Fruit fly (Drosophila melanogaster) whole organism, embryonic: Measurements from ENCODE around the gene Chchd2.
A peak's percentile ranks its signal among the peaks of the same experiment; 100 is the strongest.

Experiments
- Antp ChIP-seq: fragments of 200-800 bp; sonication (Bioruptor generic); optimal IDR thresholded peaks from 3 replicates; lab custom pipeline; 2016; ENCODE audit warnings: missing biosample characterization, missing genetic modification characterization
- Atf6 ChIP-seq: fragments of 200-800 bp; sonication (Bioruptor generic); IDR thresholded peaks from 2 replicates; pipeline ENCODE4 v1.3.6; 2022; ENCODE audit warnings: missing biosample characterization, missing genetic modification characterization
- Awh ChIP-seq: fragments of 200-800 bp; sonication (Bioruptor generic); IDR thresholded peaks from 2 replicates; pipeline ENCODE4, ENCODE4 v1.3.6; 2022; ENCODE audit warnings: missing biosample characterization, missing genetic modification characterization
- Bteb2 ChIP-seq: fragments of 200-800 bp; sonication (Bioruptor generic); optimal IDR thresholded peaks from 2 replicates; lab custom pipeline; 2016; ENCODE audit warnings: missing biosample characterization, missing genetic modification characterization
- CG1024 ChIP-seq: fragments of 200-800 bp; sonication (Bioruptor generic); IDR thresholded peaks from 2 replicates; pipeline ENCODE4 v1.3.6; 2022; ENCODE audit warnings: missing biosample characterization, missing genetic modification characterization
- CG10321 ChIP-seq: fragments of 200-800 bp; sonication (Bioruptor generic); IDR thresholded peaks from 2 replicates; pipeline ENCODE4 v1.3.6; 2022; ENCODE audit warnings: missing biosample characterization, missing genetic modification characterization
- CG11456 ChIP-seq: fragments of 200-800 bp; sonication (Bioruptor generic); IDR thresholded peaks from 3 replicates; pipeline ENCODE4 v1.3.6; 2022; ENCODE audit warnings: missing biosample characterization, missing genetic modification characterization
- CG11696 ChIP-seq: fragments of 200-800 bp; sonication (Bioruptor generic); IDR thresholded peaks from 2 replicates; pipeline ENCODE4 v1.3.6; 2022; ENCODE audit warnings: missing biosample characterization, missing genetic modification characterization
- CG11723 ChIP-seq: fragments of 200-800 bp; sonication (Bioruptor generic); optimal IDR thresholded peaks from 2 replicates; lab custom pipeline; 2017; ENCODE audit warnings: missing biosample characterization, mild to moderate bottlenecking, missing genetic modification characterization
- CG1233 ChIP-seq: fragments of 200-800 bp; sonication (Bioruptor generic); optimal IDR thresholded peaks from 4 replicates; lab custom pipeline; 2018; ENCODE audit warnings: missing biosample characterization, mild to moderate bottlenecking, missing genetic modification characterization
- CG12391 ChIP-seq: fragments of 200-800 bp; sonication (Bioruptor generic); optimal IDR thresholded peaks from 3 replicates; lab custom pipeline; 2018; ENCODE audit warnings: missing biosample characterization, mild to moderate bottlenecking, missing genetic modification characterization, moderate library complexity
- CG13894 ChIP-seq: fragments of 200-800 bp; sonication (Bioruptor generic); optimal IDR thresholded peaks from 3 replicates; lab custom pipeline; 2018; ENCODE audit warnings: missing biosample characterization, mild to moderate bottlenecking, missing genetic modification characterization, moderate library complexity
- CG15011 ChIP-seq: fragments of 200-800 bp; sonication (Bioruptor generic); optimal IDR thresholded peaks from 3 replicates; lab custom pipeline; 2018; ENCODE audit warnings: missing biosample characterization, mild to moderate bottlenecking, missing genetic modification characterization
- CG17912 ChIP-seq: fragments of 200-800 bp; sonication (Bioruptor generic); optimal IDR thresholded peaks from 2 replicates; lab custom pipeline; 2018; ENCODE audit warnings: missing biosample characterization, mild to moderate bottlenecking, missing genetic modification characterization
- CG31441 ChIP-seq: fragments of 200-800 bp; sonication (Bioruptor generic); IDR thresholded peaks from 2 replicates; pipeline ENCODE4 v1.3.6; 2022; ENCODE audit warnings: missing biosample characterization, missing genetic modification characterization
- CG32767 ChIP-seq: fragments of 200-800 bp; sonication (Bioruptor generic); IDR thresholded peaks from 2 replicates; pipeline ENCODE4 v1.3.6; 2022; ENCODE audit warnings: missing biosample characterization, missing genetic modification characterization
- CG3726 ChIP-seq: fragments of 200-800 bp; sonication (Bioruptor generic); IDR thresholded peaks from 3 replicates; pipeline ENCODE4, ENCODE4 v1.3.6; 2022; ENCODE audit warnings: missing biosample characterization, missing genetic modification characterization
- CG4282 ChIP-seq: fragments of 200-800 bp; sonication (Bioruptor generic); optimal IDR thresholded peaks from 2 replicates; lab custom pipeline; 2016; ENCODE audit warnings: missing biosample characterization, missing genetic modification characterization
- CG6254 ChIP-seq: fragments of 200-800 bp; sonication (Bioruptor generic); optimal IDR thresholded peaks from 3 replicates; lab custom pipeline; 2017; ENCODE audit warnings: mild to moderate bottlenecking, missing biosample characterization, missing genetic modification reagents, missing genetic modification characterization
- CG9215 ChIP-seq: fragments of 200-800 bp; sonication (Bioruptor generic); IDR thresholded peaks from 2 replicates; pipeline ENCODE4 v1.3.6; 2022; ENCODE audit warnings: missing biosample characterization, missing genetic modification characterization
- CHES-1-like ChIP-seq: fragments of 200-800 bp; sonication (Bioruptor generic); optimal IDR thresholded peaks from 2 replicates; lab custom pipeline; 2016; ENCODE audit warnings: missing biosample characterization, missing genetic modification characterization
- CkIIα-i1 ChIP-seq: fragments of 200-800 bp; sonication (Bioruptor generic); IDR thresholded peaks from 2 replicates; pipeline ENCODE4 v1.3.6; 2022; ENCODE audit warnings: missing biosample characterization, missing genetic modification characterization
- E2f1 ChIP-seq: fragments of 200-800 bp; sonication (Bioruptor generic); IDR thresholded peaks from 2 replicates; pipeline ENCODE4 v1.3.6; 2022; ENCODE audit warnings: missing biosample characterization, missing genetic modification characterization
- HmgD ChIP-seq: fragments of 200-800 bp; sonication (Bioruptor generic); optimal IDR thresholded peaks from 3 replicates; lab custom pipeline; 2016; ENCODE audit warnings: missing biosample characterization, missing genetic modification characterization
- Hsf ChIP-seq: fragments of 200-800 bp; sonication (Bioruptor generic); optimal IDR thresholded peaks from 3 replicates; lab custom pipeline; 2016; ENCODE audit warnings: missing biosample characterization, missing genetic modification characterization
- Lim3 ChIP-seq: fragments of 200-800 bp; sonication (Bioruptor generic); IDR thresholded peaks from 2 replicates; pipeline ENCODE4 v1.3.6; 2022; ENCODE audit warnings: missing biosample characterization, missing genetic modification characterization
- Med ChIP-seq: fragments of 200-800 bp; sonication (Bioruptor generic); peaks from one replicate; lab custom pipeline; 2016; ENCODE audit warnings: missing biosample characterization, missing genetic modification characterization, mild to moderate bottlenecking, inconsistent platforms, moderate library complexity
- Mes4 ChIP-seq: fragments of 200-800 bp; sonication (Bioruptor generic); optimal IDR thresholded peaks from 2 replicates; lab custom pipeline; 2016; ENCODE audit warnings: missing biosample characterization, missing genetic modification characterization
- NC2β ChIP-seq: fragments of 200-800 bp; sonication (Bioruptor generic); optimal IDR thresholded peaks from 2 replicates; lab custom pipeline; 2016; ENCODE audit warnings: missing biosample characterization, missing genetic modification characterization
- Rx ChIP-seq: fragments of 200-800 bp; sonication (Bioruptor generic); IDR thresholded peaks from 2 replicates; pipeline ENCODE4 v1.3.6; 2022; ENCODE audit warnings: missing biosample characterization, missing genetic modification characterization
- Sin3A ChIP-seq: fragments of >200 bp; optimal IDR thresholded peaks from 2 replicates; lab custom pipeline; 2018
- Usf ChIP-seq: fragments of 200-800 bp; sonication (Bioruptor generic); optimal IDR thresholded peaks from 2 replicates; lab custom pipeline; 2017; ENCODE audit warnings: missing genotype, missing biosample characterization, missing genetic modification characterization
- cad ChIP-seq: fragments of >200 bp; optimal IDR thresholded peaks from 2 replicates; lab custom pipeline; 2017; ENCODE audit warnings: missing biosample characterization, missing genetic modification characterization
- chinmo ChIP-seq: fragments of 200-800 bp; sonication (Bioruptor generic); IDR thresholded peaks from 4 replicates; pipeline ENCODE4 v1.3.6; 2022; ENCODE audit warnings: missing biosample characterization, missing genetic modification characterization; ENCODE audit not compliant: partially characterized antibody
- crc ChIP-seq: fragments of 200-800 bp; sonication (Bioruptor generic); optimal IDR thresholded peaks from 2 replicates; lab custom pipeline; 2016; ENCODE audit warnings: missing biosample characterization, missing genetic modification characterization
- danr ChIP-seq: fragments of 200-800 bp; sonication (Bioruptor generic); IDR thresholded peaks from 2 replicates; pipeline ENCODE4 v1.3.6; 2022; ENCODE audit warnings: missing biosample characterization, missing genetic modification characterization
- dati ChIP-seq: fragments of 200-800 bp; sonication (Bioruptor generic); IDR thresholded peaks from 2 replicates; pipeline ENCODE4 v1.3.6; 2022; ENCODE audit warnings: missing biosample characterization, missing genetic modification characterization
- disco-r ChIP-seq: fragments of 200-800 bp; sonication (Bioruptor generic); optimal IDR thresholded peaks from 2 replicates; lab custom pipeline; 2016; ENCODE audit warnings: missing biosample characterization, missing genetic modification characterization
- eve ChIP-seq, 2 experiments: fragments of >200 bp; optimal IDR thresholded peaks; 2 replicates each; lab custom pipeline; 2017; ENCODE audit warnings: missing biosample characterization in 2 of 2, missing genetic modification characterization in 2 of 2
- fd64A ChIP-seq: fragments of 200-800 bp; sonication (Bioruptor generic); optimal IDR thresholded peaks from 3 replicates; lab custom pipeline; 2018; ENCODE audit warnings: missing biosample characterization, mild to moderate bottlenecking, missing genetic modification characterization
- grn ChIP-seq: fragments of 200-800 bp; sonication (Bioruptor generic); optimal IDR thresholded peaks from 3 replicates; lab custom pipeline; 2017; ENCODE audit warnings: missing biosample characterization, missing genetic modification characterization
- gsb ChIP-seq: fragments of 200-800 bp; sonication (Bioruptor generic); IDR thresholded peaks from 2 replicates; pipeline ENCODE4 v1.3.6; 2022; ENCODE audit warnings: missing biosample characterization, missing genetic modification characterization
- hbn ChIP-seq: fragments of 200-800 bp; sonication (Bioruptor generic); IDR thresholded peaks from 2 replicates; pipeline ENCODE4 v1.3.6; 2022; ENCODE audit warnings: missing biosample characterization, missing genetic modification characterization; ENCODE audit not compliant: partially characterized antibody
- insv ChIP-seq, 2 experiments: fragments of 200-800 bp; sonication (Bioruptor generic); optimal IDR thresholded peaks; 3 replicates each; lab custom pipeline; 2016 to 2018; ENCODE audit warnings: missing biosample characterization in 2 of 2, missing genetic modification characterization in 2 of 2
- jumu ChIP-seq: fragments of 200-800 bp; sonication (Bioruptor generic); optimal IDR thresholded peaks from 3 replicates; lab custom pipeline; 2016; ENCODE audit warnings: missing biosample characterization, missing genetic modification characterization
- mam ChIP-seq: fragments of 200-800 bp; sonication (Bioruptor generic); optimal IDR thresholded peaks from 3 replicates; lab custom pipeline; 2016; ENCODE audit warnings: missing biosample characterization, missing genetic modification characterization
- oc ChIP-seq: fragments of 200-800 bp; sonication (Bioruptor generic); optimal IDR thresholded peaks from 2 replicates; lab custom pipeline; 2018; ENCODE audit warnings: missing biosample characterization, mild to moderate bottlenecking, missing genetic modification characterization, moderate library complexity
- pho ChIP-seq: fragments of 200-800 bp; sonication (Bioruptor generic); optimal IDR thresholded peaks from 2 replicates; lab custom pipeline; 2016; ENCODE audit warnings: missing biosample characterization, missing genetic modification characterization
- pzg ChIP-seq: fragments of 200-800 bp; sonication (Bioruptor generic); optimal IDR thresholded peaks from 3 replicates; lab custom pipeline; 2018; ENCODE audit warnings: missing biosample characterization, mild to moderate bottlenecking, missing genetic modification characterization, moderate library complexity
- schlank ChIP-seq: fragments of 200-800 bp; sonication (Bioruptor generic); optimal IDR thresholded peaks from 2 replicates; lab custom pipeline; 2018; ENCODE audit warnings: missing biosample characterization, mild to moderate bottlenecking, missing genetic modification characterization
- seq ChIP-seq: fragments of 200-800 bp; sonication (Bioruptor generic); IDR thresholded peaks from 2 replicates; pipeline ENCODE4 v1.3.6; 2022; ENCODE audit warnings: missing biosample characterization, missing genetic modification characterization
- tin ChIP-seq: fragments of 200-800 bp; sonication (Bioruptor generic); optimal IDR thresholded peaks from 3 replicates; lab custom pipeline; 2016; ENCODE audit warnings: missing biosample characterization, missing genetic modification characterization
- trem ChIP-seq: fragments of 200-800 bp; optimal IDR thresholded peaks from 3 replicates; lab custom pipeline; 2019; ENCODE audit warnings: missing biosample characterization, mild to moderate bottlenecking, missing genetic modification characterization, moderate library complexity
- zfh1 ChIP-seq: fragments of 200-800 bp; sonication (Bioruptor generic); IDR thresholded peaks from 3 replicates; pipeline ENCODE4 v1.3.6; 2022; ENCODE audit warnings: missing biosample characterization, missing genetic modification characterization

Gene Chchd2

dm6 chrX:17107401-17107916 lies 41.3 kb upstream of the Chchd2 start, which contains the start of gene CG5004 (continued):
- TF ChIP-seq CG11696 (no peak), schlank (tag; lab: Kevin White, UChicago) (no peak), CG10321 (no peak), fd64A (GFP tag; lab: Kevin White, UChicago) (no peak), cad (GFP tag; lab: Kevin White, UChicago) (no peak), CG1233 (GFP tag; lab: Kevin White, UChicago) (no peak), Awh (GFP tag; lab: Robert Waterston, UW) (no peak), pho (GFP tag; lab: Kevin White, UChicago) (no peak), E2f1 (GFP tag; lab: Robert Waterston, UW) (no peak), Mes4 (GFP tag; lab: Kevin White, UChicago) (no peak), Rx (GFP tag; lab: Robert Waterston, UW) (no peak), insv (GFP tag; optimal IDR thresholded peaks at IDR 0.05; lab: Kevin White, UChicago) (no peak), Usf (GFP tag; lab: Kevin White, UChicago) (no peak), hbn (GFP tag; lab: Robert Waterston, UW) (no peak; the same call in 1 of the 2 replicates), CG13894 (peak; percentile 20), chinmo (GFP tag; lab: Robert Waterston, UW) (0 out of 4 replicates have a peak, but pooled peaks have one; percentile 66), CG17912 (no peak), crc (GFP tag; lab: Kevin White, UChicago) (no peak), oc (peak; percentile 18), Hsf (GFP tag; lab: Kevin White, UChicago) (no peak), Lim3 (GFP tag; lab: Robert Waterston, UW) (no peak), CG11456 (GFP tag; lab: Robert Waterston, UW) (no peak), CHES-1-like (GFP tag; lab: Kevin White, UChicago) (peak; percentile 49), zfh1 (GFP tag; lab: Robert Waterston, UW) (no peak), tin (GFP tag; lab: Kevin White, UChicago) (no peak), CG1024 (GFP tag; lab: Robert Waterston, UW) (no peak), CG9215 (GFP tag; lab: Robert Waterston, UW) (no peak), CG15011 (GFP tag; lab: Kevin White, UChicago) (no peak), CG31441 (GFP tag; lab: Robert Waterston, UW) (no peak), CG12391 (tag; lab: Kevin White, UChicago) (peak; percentile 10), trem (tag; lab: Kevin White, UChicago) (no peak), Bteb2 (GFP tag; lab: Kevin White, UChicago) (no peak), CG3726 (GFP tag; lab: Robert Waterston, UW) (no peak), CG6254 (GFP tag; lab: Kevin White, UChicago) (no peak), CG11723 (GFP tag; lab: Kevin White, UChicago) (peak; percentile 2), danr (GFP tag; lab: Robert Waterston, UW) (no peak), mam (GFP tag; lab: Kevin White, UChicago) (no peak), CG32767 (no peak), eve (GFP tag; optimal IDR thresholded peaks at IDR 0.05; lab: Kevin White, UChicago) (no peak), HmgD (GFP tag; lab: Kevin White, UChicago) (no peak), Atf6 (GFP tag; lab: Robert Waterston, UW) (no peak), pzg (GFP tag; lab: Kevin White, UChicago) (peak; percentile 74), jumu (no peak), Med (GFP tag; lab: Kevin White, UChicago) (no peak), CkIIα-i1 (no peak), Antp (no peak), CG4282 (no peak), grn (GFP tag; lab: Kevin White, UChicago) (peak; percentile 76), Sin3A (lab: Kevin White, UChicago) (peak; percentile 23), disco-r (GFP tag; lab: Kevin White, UChicago) (no peak), dati (GFP tag; lab: Robert Waterston, UW) (no peak), NC2β (GFP tag; lab: Kevin White, UChicago) (no peak), seq (GFP tag; lab: Robert Waterston, UW) (no peak), gsb (GFP tag; lab: Robert Waterston, UW) (no peak)
